Worm (Caenorhabditis elegans) whole organism, early embryonic: ENCODE measurements around the gene zak-1.
A peak's percentile ranks its signal among the peaks of the same experiment; 100 is the strongest.

Experiments
- B0310.2 ChIP-seq: sonication (generic microtip); optimal IDR thresholded peaks from 2 replicates; lab custom pipeline; 2016; ENCODE audit warnings: mild to moderate bottlenecking, missing genetic modification characterization, missing compliant biosample characterization
- F13C5.2 ChIP-seq: sonication (generic microtip); optimal IDR thresholded peaks from 2 replicates; lab custom pipeline; 2017; ENCODE audit warnings: mild to moderate bottlenecking, missing genetic modification characterization, inconsistent platforms, missing compliant biosample characterization
- aly-1 ChIP-seq: sonication (generic microtip); optimal IDR thresholded peaks from 2 replicates; lab custom pipeline; 2016; ENCODE audit warnings: missing genetic modification characterization, missing compliant biosample characterization
- ama-1 ChIP-seq: fragments of 150-350 bp; optimal IDR thresholded peaks from 2 replicates; lab custom pipeline; 2014
- ceh-13 ChIP-seq: fragments of 200-800 bp; sonication (Bioruptor generic); optimal IDR thresholded peaks from 2 replicates; lab custom pipeline; 2018; ENCODE audit warnings: mild to moderate bottlenecking, missing genetic modification characterization, missing compliant biosample characterization
- ceh-36 ChIP-seq: sonication (generic microtip); optimal IDR thresholded peaks from 2 replicates; lab custom pipeline; 2016; ENCODE audit warnings: missing genetic modification characterization, inconsistent platforms, missing compliant biosample characterization
- ets-7 ChIP-seq: sonication (generic microtip); optimal IDR thresholded peaks from 2 replicates; lab custom pipeline; 2016; ENCODE audit warnings: missing genotype, missing genetic modification characterization, missing compliant biosample characterization
- flt-1 ChIP-seq: fragments of 200-800 bp; sonication (Bioruptor generic); IDR thresholded peaks from 2 replicates; pipeline ENCODE4 v1.3.6; 2022; ENCODE audit warnings: missing genetic modification characterization, missing compliant biosample characterization
- hmbx-1 ChIP-seq: sonication (generic microtip); optimal IDR thresholded peaks from 2 replicates; lab custom pipeline; 2016; ENCODE audit warnings: mild to moderate bottlenecking, missing genetic modification characterization, missing compliant biosample characterization
- hmg-4 ChIP-seq: fragments of 200-800 bp; sonication (Bioruptor generic); optimal IDR thresholded peaks from 2 replicates; lab custom pipeline; 2018; ENCODE audit warnings: mild to moderate bottlenecking, missing genetic modification characterization, missing compliant biosample characterization
- hnd-1 ChIP-seq: sonication (generic microtip); optimal IDR thresholded peaks from 2 replicates; lab custom pipeline; 2016; ENCODE audit warnings: missing genetic modification characterization, missing compliant biosample characterization
- pes-1 ChIP-seq: fragments of 200-800 bp; sonication (Bioruptor generic); IDR thresholded peaks from 2 replicates; pipeline ENCODE4 v1.3.6; 2022; ENCODE audit warnings: missing genetic modification reagents, missing genetic modification characterization, missing compliant biosample characterization
- scrt-1 ChIP-seq: fragments of 200-800 bp; sonication (Bioruptor generic); IDR thresholded peaks from 2 replicates; pipeline ENCODE4 v1.3.6; 2022; ENCODE audit warnings: missing genetic modification characterization, missing compliant biosample characterization
- sea-1 ChIP-seq: fragments of 200-800 bp; sonication (Bioruptor generic); conservative IDR thresholded peaks from 2 replicates; pipeline ENCODE4 v1.3.6; 2022; ENCODE audit warnings: missing genetic modification characterization, missing compliant biosample characterization
- tbx-11 ChIP-seq: fragments of 200-800 bp; sonication (Bioruptor generic); IDR thresholded peaks from 2 replicates; pipeline ENCODE4 v1.3.6; 2022; ENCODE audit warnings: missing genetic modification characterization, missing compliant biosample characterization
- tbx-37 ChIP-seq: fragments of 200-800 bp; sonication (Bioruptor generic); conservative IDR thresholded peaks from 2 replicates; pipeline ENCODE4 v1.3.6; 2022; ENCODE audit warnings: missing genetic modification reagents, missing genetic modification characterization, missing compliant biosample characterization
- tra-4 ChIP-seq: sonication (generic microtip); optimal IDR thresholded peaks from 2 replicates; lab custom pipeline; 2017; ENCODE audit warnings: missing genetic modification characterization, missing compliant biosample characterization

The zak-1 gene

ce11 chrIII:6816930-6817329 is 39.7 kb downstream of the zak-1 start, which contains the start of gene F28F5.4:
F28F5.4 (minus strand) TSS chrIII:6817033.
- TF ChIP-seq ceh-13 (no peak), sea-1 (no peak), scrt-1 (GFP tag; lab: Robert Waterston, UW) (no peak)

ce11 chrIII:6805397-6805796 is 51.2 kb downstream of the zak-1 start:
- TF ChIP-seq ceh-36 (peak; percentile 35), aly-1 (tag; lab: Kevin White, UChicago) (peak; percentile 31), tbx-11 (GFP tag; lab: Robert Waterston, UW) (no peak), hmg-4 (peak; percentile 74), tra-4 (no peak), ets-7 (no peak), sea-1 (0 out of 2 replicates have a peak, but pooled peaks have one; percentile 36), pes-1 (GFP tag; lab: Robert Waterston, UW) (peak; percentile 81), flt-1 (peak; percentile 41; the same call in 1 of the 2 replicates), F13C5.2 (peak; percentile 30), ceh-13 (peak; percentile 50), tbx-37 (GFP tag; lab: Robert Waterston, UW) (0 out of 2 replicates have a peak, but pooled peaks have one; percentile 29), hnd-1 (peak; percentile 51), ama-1 (lab: Kevin White, UChicago) (no peak), scrt-1 (GFP tag; lab: Robert Waterston, UW) (peak; percentile 63; the same call in 1 of the 2 replicates)

- TF ChIP-seq ceh-36 (no peak), flt-1 (no peak), sea-1 (no peak), ceh-13 (no peak), tbx-11 (GFP tag; lab: Robert Waterston, UW) (no peak), F13C5.2 (no peak), hnd-1 (no peak), scrt-1 (GFP tag; lab: Robert Waterston, UW) (no peak), hmbx-1 (tag; lab: Kevin White, UChicago) (no peak), tbx-37 (GFP tag; lab: Robert Waterston, UW) (no peak), ets-7 (no peak), aly-1 (tag; lab: Kevin White, UChicago) (no peak), pes-1 (GFP tag; lab: Robert Waterston, UW) (no peak), ama-1 (lab: Kevin White, UChicago) (no peak), hmg-4 (no peak), tra-4 (no peak), B0310.2 (tag; lab: Kevin White, UChicago) (no peak)
Measured at ce11 chrIII:6803107-6803506, 53.5 kb downstream of the zak-1 start.
